Worm (Caenorhabditis elegans) whole organism, L2 larva: ENCODE data around the gene C16D9.3.

Experiments used
- C34F6.9 ChIP-seq: fragments of 150-350 bp; optimal IDR thresholded peaks from 2 replicates; lab custom pipeline; 2014; ENCODE audit warnings: missing biosample characterization, missing genetic modification characterization
- F13H6.1 ChIP-seq: sonication (generic microtip); optimal IDR thresholded peaks from 2 replicates; lab custom pipeline; 2016; ENCODE audit warnings: missing genetic modification characterization, missing compliant biosample characterization
- Y55F3AM.14 ChIP-seq: fragments of 200-800 bp; sonication (Bioruptor generic); optimal IDR thresholded peaks from 2 replicates; lab custom pipeline; 2018; ENCODE audit warnings: mild to moderate bottlenecking, missing genetic modification characterization, missing compliant biosample characterization
- ZK546.5 ChIP-seq: sonication (generic microtip); optimal IDR thresholded peaks from 2 replicates; lab custom pipeline; 2017; ENCODE audit warnings: missing biosample characterization, missing genetic modification characterization
- alr-1 ChIP-seq: fragments of 150-350 bp; optimal IDR thresholded peaks from 2 replicates; lab custom pipeline; 2014; ENCODE audit warnings: missing biosample characterization, missing genetic modification characterization
- ama-1 ChIP-seq: fragments of 150-350 bp; optimal IDR thresholded peaks from 2 replicates; lab custom pipeline; 2018; ENCODE audit warnings: inconsistent platforms
- blmp-1 ChIP-seq: sonication (generic microtip); optimal IDR thresholded peaks from 2 replicates; lab custom pipeline; 2017; ENCODE audit warnings: missing genetic modification characterization, mild to moderate bottlenecking, missing compliant biosample characterization, antibody characterized with exemption, moderate library complexity; ENCODE audit not compliant: insufficient read depth
- ceh-16 ChIP-seq: fragments of 150-350 bp; optimal IDR thresholded peaks from 2 replicates; lab custom pipeline; 2014; ENCODE audit warnings: missing biosample characterization, missing genetic modification characterization
- ceh-82 ChIP-seq: fragments of 150-350 bp; optimal IDR thresholded peaks from 2 replicates; lab custom pipeline; 2014; ENCODE audit warnings: missing biosample characterization, missing genetic modification characterization
- crh-2 ChIP-seq: sonication (generic microtip); optimal IDR thresholded peaks from 2 replicates; lab custom pipeline; 2017; ENCODE audit warnings: missing biosample characterization, missing genetic modification characterization
- elt-1 ChIP-seq: fragments of 150-350 bp; optimal IDR thresholded peaks from 2 replicates; lab custom pipeline; 2014; ENCODE audit warnings: missing biosample characterization, missing genetic modification characterization
- elt-3 ChIP-seq: sonication (generic microtip); optimal IDR thresholded peaks from 2 replicates; lab custom pipeline; 2017; ENCODE audit warnings: missing biosample characterization, missing genetic modification characterization
- fos-1 ChIP-seq: fragments of 150-350 bp; optimal IDR thresholded peaks from 2 replicates; lab custom pipeline; 2014; ENCODE audit warnings: missing biosample characterization, missing genetic modification characterization
- gmeb-1 ChIP-seq: fragments of 150-350 bp; optimal IDR thresholded peaks from 2 replicates; lab custom pipeline; 2014; ENCODE audit warnings: missing biosample characterization, missing genetic modification characterization
- lin-11 ChIP-seq: fragments of 150-350 bp; sonication (generic microtip); optimal IDR thresholded peaks from 2 replicates; lab custom pipeline; 2014; ENCODE audit warnings: missing biosample characterization, missing genetic modification characterization, inconsistent platforms, mixed read lengths
- lin-13 ChIP-seq: fragments of 150-350 bp; optimal IDR thresholded peaks from 2 replicates; lab custom pipeline; 2014; ENCODE audit warnings: missing biosample characterization, missing genetic modification reagents, missing genetic modification characterization
- lin-39 ChIP-seq: fragments of 150-350 bp; optimal IDR thresholded peaks from 2 replicates; lab custom pipeline; 2014; ENCODE audit warnings: missing biosample characterization, missing genetic modification reagents, missing genetic modification characterization
- lsy-2 ChIP-seq, 2 experiments: fragments of 150-350 bp in 1 of 2; sonication (generic microtip) in 1 of 2; optimal IDR thresholded peaks; 2 replicates each; lab custom pipeline; 2014 to 2017; ENCODE audit warnings: missing biosample characterization in 2 of 2, missing genetic modification characterization in 2 of 2
- mab-5 ChIP-seq: fragments of 150-350 bp; optimal IDR thresholded peaks from 2 replicates; lab custom pipeline; 2014; ENCODE audit warnings: missing biosample characterization, missing genetic modification characterization
- mbf-1 ChIP-seq: sonication (generic microtip); optimal IDR thresholded peaks from 2 replicates; lab custom pipeline; 2017; ENCODE audit warnings: missing biosample characterization, missing genetic modification characterization
- mdl-1 ChIP-seq, 2 experiments: fragments of 150-350 bp in 1 of 2; sonication (generic microtip) in 1 of 2; optimal IDR thresholded peaks; 2 replicates each; lab custom pipeline; 2017; ENCODE audit warnings: missing biosample characterization in 2 of 2, missing genetic modification characterization in 2 of 2
- nhr-10 ChIP-seq: sonication (generic microtip); optimal IDR thresholded peaks from 2 replicates; lab custom pipeline; 2017; ENCODE audit warnings: missing biosample characterization, missing genetic modification characterization
- nhr-12 ChIP-seq: fragments of 150-350 bp; optimal IDR thresholded peaks from 2 replicates; lab custom pipeline; 2014; ENCODE audit warnings: missing biosample characterization, missing genetic modification characterization
- nhr-129 ChIP-seq: fragments of 150-350 bp; optimal IDR thresholded peaks from 2 replicates; lab custom pipeline; 2014; ENCODE audit warnings: missing biosample characterization, missing genetic modification characterization
- nhr-21 ChIP-seq: fragments of 150-350 bp; optimal IDR thresholded peaks from 2 replicates; lab custom pipeline; 2014; ENCODE audit warnings: missing biosample characterization, missing genetic modification characterization
- nhr-23 ChIP-seq: fragments of 150-350 bp; optimal IDR thresholded peaks from 2 replicates; lab custom pipeline; 2014; ENCODE audit warnings: missing biosample characterization, missing genetic modification reagents, missing genetic modification characterization
- nhr-237 ChIP-seq: fragments of 150-350 bp; optimal IDR thresholded peaks from 2 replicates; lab custom pipeline; 2014; ENCODE audit warnings: missing biosample characterization, missing genetic modification characterization
- nhr-77 ChIP-seq: fragments of 150-350 bp; optimal IDR thresholded peaks from 2 replicates; lab custom pipeline; 2014; ENCODE audit warnings: missing biosample characterization, missing genetic modification characterization
- peb-1 ChIP-seq: fragments of 150-350 bp; optimal IDR thresholded peaks from 2 replicates; lab custom pipeline; 2014; ENCODE audit warnings: missing biosample characterization, missing genetic modification characterization
- sem-4 ChIP-seq: fragments of 150-350 bp; optimal IDR thresholded peaks from 2 replicates; lab custom pipeline; 2014; ENCODE audit warnings: missing biosample characterization, missing genetic modification reagents, missing genetic modification characterization
- skn-1 ChIP-seq: sonication (generic microtip); optimal IDR thresholded peaks from 2 replicates; lab custom pipeline; 2017; ENCODE audit warnings: missing biosample characterization, missing genetic modification characterization
- sma-3 ChIP-seq: sonication (generic microtip); optimal IDR thresholded peaks from 2 replicates; lab custom pipeline; 2016; ENCODE audit warnings: missing genetic modification reagents, missing genetic modification characterization, missing compliant biosample characterization
- sma-9 ChIP-seq, 2 experiments: fragments of 150-350 bp in 1 of 2; sonication (generic microtip) in 1 of 2; optimal IDR thresholded peaks; 2 replicates each; lab custom pipeline; 2014 to 2016; ENCODE audit warnings: missing genetic modification characterization in 2 of 2, mild to moderate bottlenecking in 1 of 2, missing biosample characterization in 1 of 2, missing compliant biosample characterization in 1 of 2, missing genetic modification reagents in 1 of 2, moderate library complexity in 1 of 2
- snpc-4 ChIP-seq: fragments of 150-350 bp; optimal IDR thresholded peaks from 2 replicates; lab custom pipeline; 2014; ENCODE audit warnings: missing biosample characterization, missing genetic modification characterization
- zag-1 ChIP-seq: fragments of 150-350 bp; optimal IDR thresholded peaks from 2 replicates; lab custom pipeline; 2014; ENCODE audit warnings: missing biosample characterization, missing genetic modification characterization
- ztf-11 ChIP-seq: sonication (generic microtip); optimal IDR thresholded peaks from 2 replicates; lab custom pipeline; 2017; ENCODE audit warnings: missing biosample characterization, missing genetic modification characterization
- ztf-4 ChIP-seq: fragments of 150-350 bp; optimal IDR thresholded peaks from 2 replicates; lab custom pipeline; 2014; ENCODE audit warnings: missing biosample characterization, missing genetic modification characterization

The C16D9.3 gene

DNA sequence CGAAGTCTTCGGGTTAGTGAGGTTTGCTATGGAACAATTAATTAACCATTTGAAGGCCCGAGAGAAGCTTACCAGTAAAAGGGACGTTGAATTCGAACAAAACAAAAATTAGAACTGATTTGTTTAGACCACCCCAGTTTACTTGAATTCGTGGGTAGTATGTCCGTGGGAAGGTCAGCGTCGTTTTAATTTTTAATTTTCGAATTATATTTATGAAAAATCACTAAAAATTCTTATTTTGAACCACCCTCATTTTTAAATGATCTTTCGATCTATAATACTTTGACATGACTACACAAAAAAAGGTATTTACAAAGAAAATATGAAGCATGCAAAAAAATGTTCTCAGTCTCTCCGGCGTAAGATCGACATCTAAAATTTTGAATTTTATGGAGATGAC is 5.6 kb upstream of the C16D9.3 start, which contains the start of gene C16D9.5:
Gene C16D9.5 (minus strand): TSS at position 101 of the 400 bp plus-strand sequence.
- TF ChIP-seq blmp-1 (tag; lab: Kevin White, UChicago) (no peak), sma-3 (GFP tag; lab: Kevin White, UChicago) (no peak), alr-1 (tag; lab: Kevin White, UChicago) (no peak), nhr-10 (tag; lab: Kevin White, UChicago) (no peak), ceh-82 (tag; lab: Kevin White, UChicago) (no peak), lin-13 (no peak)

ce11 chrV:8243201-8243600 is 3.4 kb upstream of the C16D9.3 start:
- TF ChIP-seq fos-1 (tag; lab: Kevin White, UChicago) (peak; percentile 73), nhr-12 (tag; lab: Kevin White, UChicago) (no peak), nhr-23 (tag; lab: Kevin White, UChicago) (no peak)

- no peak for TF ChIP-seq ceh-82 (tag; lab: Kevin White, UChicago)
- TF ChIP-seq peb-1: no peak
- no peak for TF ChIP-seq nhr-21
- TF ChIP-seq lin-39: no peak
- TF ChIP-seq blmp-1 (tag; lab: Kevin White, UChicago): no peak
- TF ChIP-seq elt-3 (tag; lab: Kevin White, UChicago): no peak
- TF ChIP-seq ZK546.5: no peak
Measured at ce11 chrV:8242798-8243197, 3.0 kb upstream of the C16D9.3 start, which contains the start of gene C16D9.4. C16D9.4 (minus strand) TSS chrV:8242898.

ce11 chrV:8238290-8238689 is 1.5 kb downstream of the C16D9.3 start, which contains the start of gene rol-3:
rol-3 (minus strand) TSS chrV:8238409.
- TF ChIP-seq ama-1 (lab: Kevin White, UChicago): no peak
- TF ChIP-seq Y55F3AM.14: no peak
- no peak for TF ChIP-seq crh-2 (tag; lab: Kevin White, UChicago)
- no peak for TF ChIP-seq ztf-11 (tag; lab: Kevin White, UChicago)
- no peak for TF ChIP-seq lin-39
- no peak for TF ChIP-seq nhr-23 (tag; lab: Kevin White, UChicago)
- peak; percentile 3 for TF ChIP-seq sma-3 (GFP tag; lab: Kevin White, UChicago)
- no peak for TF ChIP-seq nhr-237 (tag; lab: Kevin White, UChicago)
- TF ChIP-seq lin-11 (tag; lab: Kevin White, UChicago): no peak
- no peak for TF ChIP-seq mbf-1 (tag; lab: Kevin White, UChicago)
- TF ChIP-seq fos-1 (tag; lab: Kevin White, UChicago): peak; percentile 26
- peak; percentile 60 for TF ChIP-seq nhr-21
- TF ChIP-seq nhr-77: no peak
- peak in 1 of 2 experiments; percentile 44 for TF ChIP-seq lsy-2 (tag; optimal IDR thresholded peaks at IDR 0.05; lab: Kevin White, UChicago)
- TF ChIP-seq mdl-1 (tag; optimal IDR thresholded peaks at IDR 0.05; lab: Kevin White, UChicago): no peak
- no peak for TF ChIP-seq nhr-129
- TF ChIP-seq C34F6.9 (tag; lab: Kevin White, UChicago): no peak

- TF ChIP-seq F13H6.1 (tag; lab: Kevin White, UChicago) (no peak), mab-5 (tag; lab: Kevin White, UChicago) (no peak), lin-11 (tag; lab: Kevin White, UChicago) (no peak), sma-9 (GFP tag; optimal IDR thresholded peaks at IDR 0.05; lab: Kevin White, UChicago) (no peak), sma-9 (tag; optimal IDR thresholded peaks at IDR 0.05; lab: Kevin White, UChicago) (no peak), zag-1 (no peak), sem-4 (tag; lab: Kevin White, UChicago) (no peak), crh-2 (tag; lab: Kevin White, UChicago) (peak; percentile 48), ceh-82 (tag; lab: Kevin White, UChicago) (no peak), ama-1 (lab: Kevin White, UChicago) (no peak), elt-1 (tag; lab: Kevin White, UChicago) (no peak), C34F6.9 (tag; lab: Kevin White, UChicago) (peak; percentile 6), snpc-4 (tag; lab: Kevin White, UChicago) (peak; percentile 49), skn-1 (no peak), blmp-1 (tag; lab: Kevin White, UChicago) (no peak), nhr-10 (tag; lab: Kevin White, UChicago) (no peak), sma-3 (GFP tag; lab: Kevin White, UChicago) (peak; percentile 54), ZK546.5 (no peak), nhr-12 (tag; lab: Kevin White, UChicago) (no peak), alr-1 (tag; lab: Kevin White, UChicago) (no peak), gmeb-1 (tag; lab: Kevin White, UChicago) (peak; percentile 6), nhr-129 (peak; percentile 45), ceh-16 (tag; lab: Kevin White, UChicago) (no peak), nhr-21 (peak; percentile 29), ztf-4 (tag; lab: Kevin White, UChicago) (no peak), peb-1 (no peak), fos-1 (tag; lab: Kevin White, UChicago) (no peak)
Measured at ce11 chrV:8235331-8235730, 4.5 kb downstream of the C16D9.3 start.
